Worm (Caenorhabditis elegans): Measurements from ENCODE around the gene zig-6.

ce11 chrX:5154278-5154677 lies 34.6 kb downstream of the zig-6 start, which contains the start of gene C31H2.3:
- TF ChIP-seq ceh-30 (tag; optimal IDR thresholded peaks at IDR 0.05): no peak
- no peak for TF ChIP-seq ceh-9 (tag; optimal IDR thresholded peaks at IDR 0.05)
- no peak for TF ChIP-seq F13H6.1 (tag; optimal IDR thresholded peaks at IDR 0.05)
- TF ChIP-seq pat-9 (tag; optimal IDR thresholded peaks at IDR 0.05): no peak
- no peak for TF ChIP-seq tbx-2 (tag; optimal IDR thresholded peaks at IDR 0.05)
- TF ChIP-seq unc-86 (tag; optimal IDR thresholded peaks at IDR 0.05): no peak
- no peak for TF ChIP-seq fkh-10 (GFP tag; optimal IDR thresholded peaks at IDR 0.05)
- TF ChIP-seq dve-1 (tag; optimal IDR thresholded peaks at IDR 0.05): no peak
- no peak for TF ChIP-seq unc-55 (GFP tag; optimal IDR thresholded peaks at IDR 0.05)
- no peak for TF ChIP-seq ceh-18 (tag; optimal IDR thresholded peaks at IDR 0.05)
